Worm (Caenorhabditis elegans) whole organism, mixed stage, embryonic: ENCODE data around the gene pqbp-1.1.
A peak's percentile ranks its signal among the peaks of the same experiment; 100 is the strongest.

Source experiments
- M03D4.4 ChIP-seq: sonication (generic microtip); optimal IDR thresholded peaks from 2 replicates; lab custom pipeline; 2017; ENCODE audit warnings: mild to moderate bottlenecking, missing genetic modification characterization, missing compliant biosample characterization
- bed-3 ChIP-seq: fragments of 200-800 bp; sonication (Bioruptor generic); optimal IDR thresholded peaks from 3 replicates; lab custom pipeline; 2018; ENCODE audit warnings: mild to moderate bottlenecking, missing genetic modification characterization, moderate library complexity, missing compliant biosample characterization
- blmp-1 ChIP-seq: fragments of 150-350 bp; optimal IDR thresholded peaks from 2 replicates; lab custom pipeline; 2014; ENCODE audit warnings: missing biosample characterization, missing genetic modification characterization
- ceh-39 ChIP-seq: fragments of 150-350 bp; optimal IDR thresholded peaks from 2 replicates; lab custom pipeline; 2014; ENCODE audit warnings: missing biosample characterization, missing genetic modification characterization
- ceh-43 ChIP-seq: fragments of 200-800 bp; sonication (Bioruptor generic); optimal IDR thresholded peaks from 2 replicates; lab custom pipeline; 2018; ENCODE audit warnings: mild to moderate bottlenecking, missing genetic modification characterization, moderate library complexity, missing compliant biosample characterization
- ceh-83 ChIP-seq: fragments of 200-800 bp; sonication (Bioruptor generic); optimal IDR thresholded peaks from 2 replicates; lab custom pipeline; 2018; ENCODE audit warnings: mild to moderate bottlenecking, missing genetic modification characterization, missing compliant biosample characterization
- ces-1 ChIP-seq: fragments of 150-350 bp; optimal IDR thresholded peaks from 2 replicates; lab custom pipeline; 2014; ENCODE audit warnings: missing biosample characterization, missing genetic modification reagents, missing genetic modification characterization
- cnd-1 ChIP-seq: fragments of 200-800 bp; sonication (Bioruptor generic); optimal IDR thresholded peaks from 2 replicates; lab custom pipeline; 2018; ENCODE audit warnings: mild to moderate bottlenecking, missing genetic modification characterization, missing compliant biosample characterization
- drap-1 ChIP-seq: fragments of 200-800 bp; sonication (Bioruptor generic); optimal IDR thresholded peaks from 3 replicates; lab custom pipeline; 2018; ENCODE audit warnings: mild to moderate bottlenecking, missing genetic modification characterization, missing compliant biosample characterization
- elt-1 ChIP-seq: sonication (generic microtip); optimal IDR thresholded peaks from 2 replicates; lab custom pipeline; 2017; ENCODE audit warnings: missing genetic modification characterization, mild to moderate bottlenecking, missing compliant biosample characterization, antibody characterized with exemption, moderate library complexity, borderline replicate concordance; ENCODE audit not compliant: insufficient read depth
- elt-3 ChIP-seq: fragments of 150-350 bp; optimal IDR thresholded peaks from 2 replicates; lab custom pipeline; 2014; ENCODE audit warnings: missing biosample characterization, missing genetic modification characterization
- ham-2 ChIP-seq: fragments of 200-800 bp; sonication (Bioruptor generic); optimal IDR thresholded peaks from 2 replicates; lab custom pipeline; 2018; ENCODE audit warnings: mild to moderate bottlenecking, missing genetic modification characterization, missing compliant biosample characterization
- lin-13 ChIP-seq: fragments of 150-350 bp; optimal IDR thresholded peaks from 2 replicates; lab custom pipeline; 2014; ENCODE audit warnings: missing biosample characterization, missing genetic modification characterization
- lin-32 ChIP-seq: fragments of 200-800 bp; sonication (Bioruptor generic); optimal IDR thresholded peaks from 2 replicates; lab custom pipeline; 2018; ENCODE audit warnings: mild to moderate bottlenecking, missing genetic modification characterization, missing compliant biosample characterization
- lsy-2 ChIP-seq: fragments of 150-350 bp; optimal IDR thresholded peaks from 2 replicates; lab custom pipeline; 2014; ENCODE audit warnings: missing biosample characterization, missing genetic modification characterization
- mab-5 ChIP-seq: fragments of 150-350 bp; optimal IDR thresholded peaks from 2 replicates; lab custom pipeline; 2014; ENCODE audit warnings: missing biosample characterization, missing genetic modification characterization
- mep-1 ChIP-seq: fragments of 150-350 bp; optimal IDR thresholded peaks from 2 replicates; lab custom pipeline; 2017; ENCODE audit warnings: missing biosample characterization, missing genetic modification reagents, missing genetic modification characterization, inconsistent platforms
- mls-2 ChIP-seq: sonication (generic microtip); optimal IDR thresholded peaks from 2 replicates; lab custom pipeline; 2016; ENCODE audit warnings: mild to moderate bottlenecking, missing genetic modification characterization, moderate library complexity, missing compliant biosample characterization
- nhr-12 ChIP-seq: fragments of 150-350 bp; optimal IDR thresholded peaks from 2 replicates; lab custom pipeline; 2014; ENCODE audit warnings: missing biosample characterization, missing genetic modification characterization
- nhr-2 ChIP-seq: fragments of 150-350 bp; optimal IDR thresholded peaks from 2 replicates; lab custom pipeline; 2014; ENCODE audit warnings: missing biosample characterization, missing genetic modification characterization
- nhr-237 ChIP-seq: fragments of 150-350 bp; optimal IDR thresholded peaks from 2 replicates; lab custom pipeline; 2014; ENCODE audit warnings: missing biosample characterization, missing genetic modification characterization
- nhr-28 ChIP-seq: fragments of 150-350 bp; optimal IDR thresholded peaks from 2 replicates; lab custom pipeline; 2014; ENCODE audit warnings: missing biosample characterization, missing genetic modification characterization
- nhr-76 ChIP-seq: sonication (generic microtip); optimal IDR thresholded peaks from 2 replicates; lab custom pipeline; 2017; ENCODE audit warnings: missing biosample characterization, missing genetic modification characterization
- sem-2 ChIP-seq: fragments of 200-800 bp; sonication (Bioruptor generic); optimal IDR thresholded peaks from 2 replicates; lab custom pipeline; 2018; ENCODE audit warnings: mild to moderate bottlenecking, missing genetic modification characterization, missing compliant biosample characterization
- snpc-4 ChIP-seq: fragments of 150-350 bp; optimal IDR thresholded peaks from 2 replicates; lab custom pipeline; 2014; ENCODE audit warnings: missing biosample characterization, missing genetic modification characterization
- sptf-1 ChIP-seq: sonication (generic microtip); optimal IDR thresholded peaks from 2 replicates; lab custom pipeline; 2017; ENCODE audit warnings: mild to moderate bottlenecking, missing genetic modification characterization, moderate library complexity, missing compliant biosample characterization
- tbx-8 ChIP-seq: fragments of 200-800 bp; sonication (Bioruptor generic); optimal IDR thresholded peaks from 2 replicates; lab custom pipeline; 2018; ENCODE audit warnings: mild to moderate bottlenecking, missing genetic modification characterization, moderate library complexity, missing compliant biosample characterization
- unc-120 ChIP-seq: sonication (generic microtip); optimal IDR thresholded peaks from 2 replicates; lab custom pipeline; 2017; ENCODE audit warnings: missing genetic modification characterization, missing compliant biosample characterization; ENCODE audit not compliant: poor library complexity, severe bottlenecking
- unc-39 ChIP-seq: fragments of 150-350 bp; optimal IDR thresholded peaks from 2 replicates; lab custom pipeline; 2014; ENCODE audit warnings: missing biosample characterization, missing genetic modification characterization
- unc-62 ChIP-seq: fragments of 150-350 bp; optimal IDR thresholded peaks from 2 replicates; lab custom pipeline; 2014; ENCODE audit warnings: missing biosample characterization, missing genetic modification reagents, missing genetic modification characterization
- zip-8 ChIP-seq: fragments of 150-350 bp; optimal IDR thresholded peaks from 2 replicates; lab custom pipeline; 2014; ENCODE audit warnings: missing biosample characterization, missing genetic modification characterization
- ztf-11 ChIP-seq: fragments of 150-350 bp; optimal IDR thresholded peaks from 2 replicates; lab custom pipeline; 2014; ENCODE audit warnings: missing biosample characterization, missing genetic modification characterization

Gene pqbp-1.1

DNA sequence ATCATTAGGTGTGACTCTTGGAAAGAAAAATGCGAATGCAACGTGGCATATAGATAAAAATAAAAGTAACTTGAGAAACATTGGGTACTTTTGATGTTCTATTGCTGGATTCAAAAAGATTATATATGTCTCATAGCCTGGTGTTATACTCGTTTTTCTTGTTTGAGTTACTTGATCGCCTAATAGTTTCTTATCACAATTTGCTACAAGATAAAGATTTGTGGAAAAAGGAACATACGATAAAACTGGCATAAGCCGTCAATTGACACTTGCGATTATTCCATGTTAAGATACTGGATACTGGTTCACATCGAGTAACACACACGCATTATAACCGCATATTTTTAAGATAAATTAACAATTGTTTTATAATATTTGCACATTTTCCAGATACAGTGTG lies 9.0 kb downstream of the pqbp-1.1 start, which contains the start of gene grl-19:
Gene grl-19, minus strand, starts transcription at position 101 of the 400 bp plus-strand sequence.
- TF ChIP-seq mls-2: no peak
- no peak for TF ChIP-seq nhr-2
- no peak for TF ChIP-seq tbx-8 (GFP tag; lab: Kevin White, UChicago)
- TF ChIP-seq snpc-4 (tag; lab: Kevin White, UChicago): no peak
- no peak for TF ChIP-seq lin-32
- TF ChIP-seq ham-2: no peak
- no peak for TF ChIP-seq elt-3 (tag; lab: Kevin White, UChicago)
- no peak for TF ChIP-seq drap-1
- no peak for TF ChIP-seq nhr-237 (tag; lab: Kevin White, UChicago)
- no peak for TF ChIP-seq cnd-1
- no peak for TF ChIP-seq ces-1 (GFP tag; lab: Kevin White, UChicago)
- TF ChIP-seq, all 35 proteins: peak for 0

- TF ChIP-seq elt-3 (tag; lab: Kevin White, UChicago): peak; percentile 7
- TF ChIP-seq bed-3: no peak
Observed at ce11 chrIV:247494-247893, 14.0 kb downstream of the pqbp-1.1 start.

DNA sequence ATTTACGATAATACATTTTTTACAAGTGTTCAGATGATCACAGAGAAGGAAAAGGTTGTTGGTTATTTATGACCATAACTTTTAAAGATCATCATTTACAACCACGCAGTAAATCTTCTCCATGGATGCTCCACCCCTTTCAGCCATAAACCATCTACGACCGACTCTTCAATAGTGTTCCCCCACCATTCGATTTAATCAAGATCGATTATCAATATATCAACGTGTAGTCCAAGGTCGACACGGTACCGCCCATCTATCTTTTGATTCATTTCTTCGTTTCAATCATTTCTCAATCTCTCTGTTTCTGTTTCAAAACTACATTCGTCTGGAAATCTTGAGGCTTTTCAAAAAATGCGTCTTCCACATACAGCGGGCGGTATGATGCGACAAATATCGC lies 16.6 kb downstream of the pqbp-1.1 start, which contains the start of gene aass-1:
Gene aass-1, plus strand, starts transcription at position 301 of the 400 bp plus-strand sequence.
- TF ChIP-seq M03D4.4 (tag; lab: Kevin White, UChicago) (no peak), unc-120 (no peak), blmp-1 (tag; lab: Kevin White, UChicago) (no peak), ceh-43 (GFP tag; lab: Kevin White, UChicago) (no peak), mep-1 (tag; lab: Kevin White, UChicago) (no peak), unc-39 (tag; lab: Kevin White, UChicago) (no peak), unc-62 (GFP tag; lab: Kevin White, UChicago) (no peak), elt-3 (tag; lab: Kevin White, UChicago) (no peak), sptf-1 (no peak), nhr-2 (no peak), lin-32 (no peak), ceh-83 (no peak), ztf-11 (tag; lab: Kevin White, UChicago) (no peak), nhr-76 (no peak), nhr-12 (tag; lab: Kevin White, UChicago) (no peak), lin-13 (tag; lab: Kevin White, UChicago) (no peak), ham-2 (no peak), ces-1 (GFP tag; lab: Kevin White, UChicago) (no peak)

- TF ChIP-seq ceh-83 (no peak), zip-8 (tag; lab: Kevin White, UChicago) (peak; percentile 86)
Observed at ce11 chrIV:244278-244677, 17.2 kb downstream of the pqbp-1.1 start.

- TF ChIP-seq lsy-2: peak; percentile 32
- TF ChIP-seq lin-13 (tag; lab: Kevin White, UChicago): peak; percentile 3
- peak; percentile 37 for TF ChIP-seq ces-1 (GFP tag; lab: Kevin White, UChicago)
- no peak for TF ChIP-seq mab-5 (tag; lab: Kevin White, UChicago)
Observed at ce11 chrIV:240257-240754, 21.2 kb downstream of the pqbp-1.1 start, which contains the start of the genes fnta-1 and cogc-8. Gene fnta-1, minus strand, starts transcription at chrIV:240307. Gene cogc-8, plus strand, starts transcription at chrIV:240451.

DNA sequence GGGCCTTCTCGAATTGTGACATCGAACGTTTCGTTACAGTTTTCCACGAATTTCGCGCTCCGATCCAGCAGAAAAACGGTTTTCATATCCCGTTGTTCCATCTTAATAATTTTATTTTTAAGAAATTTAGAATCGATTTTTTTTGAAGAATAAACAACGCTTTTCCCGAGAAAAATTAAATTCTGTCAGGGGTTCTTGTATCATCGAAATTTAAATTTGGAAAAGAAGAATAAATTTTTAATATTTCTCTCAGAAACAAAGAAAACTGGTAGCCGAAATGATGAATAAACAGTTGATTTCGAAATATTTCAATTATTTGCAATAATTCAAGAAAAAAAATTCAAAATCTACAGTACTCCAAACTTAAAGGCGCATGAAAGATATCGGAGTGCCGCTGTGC lies 24.1 kb downstream of the pqbp-1.1 start, which contains the start of gene ints-13:
Gene ints-13, minus strand, starts transcription at position 101 of the 400 bp plus-strand sequence.
- TF ChIP-seq drap-1 (no peak), nhr-237 (tag; lab: Kevin White, UChicago) (no peak), nhr-28 (tag; lab: Kevin White, UChicago) (no peak), ceh-39 (tag; lab: Kevin White, UChicago) (no peak), lin-32 (no peak), sptf-1 (no peak), elt-1 (tag; lab: Kevin White, UChicago) (no peak), unc-39 (tag; lab: Kevin White, UChicago) (no peak), nhr-2 (no peak), sem-2 (no peak), lsy-2 (no peak), ceh-43 (GFP tag; lab: Kevin White, UChicago) (no peak)
